Fruit fly (Drosophila melanogaster): ENCODE measurements around the gene CG11619.

CG11619 gene

DNA sequence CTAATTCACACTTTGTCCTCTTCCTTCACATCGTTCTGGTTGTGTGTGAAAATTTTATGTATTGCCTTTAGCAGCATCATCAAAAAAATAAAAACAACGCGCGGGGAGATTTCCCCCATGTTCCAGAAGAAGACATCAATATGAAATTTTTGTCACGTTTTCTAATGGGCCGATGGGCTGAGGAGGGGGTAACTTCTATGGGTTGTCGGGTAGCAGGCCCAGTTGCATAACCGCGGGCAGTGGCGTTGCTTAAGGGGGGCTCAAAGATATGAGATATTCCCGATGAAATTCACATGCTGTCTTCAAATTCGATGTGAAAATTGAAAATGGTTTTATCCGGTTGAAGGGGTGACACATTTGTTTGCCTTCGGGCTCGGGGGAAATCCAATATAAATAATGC lies 30.3 kb upstream of the CG11619 start (continued):
- TF ChIP-seq tap (tag; optimal IDR thresholded peaks at IDR 0.05) (no peak), CG6791 (GFP tag; IDR thresholded peaks at IDR 0.05; ENCODE audit: partially characterized antibody) (no peak), HLH54F (GFP tag; optimal IDR thresholded peaks at IDR 0.05) (no peak), Kr (GFP tag; optimal IDR thresholded peaks at IDR 0.05) (no peak), CG12659 (GFP tag; optimal IDR thresholded peaks at IDR 0.05) (peak; percentile 1), amos (GFP tag; IDR thresholded peaks at IDR 0.05; ENCODE audit: partially characterized antibody) (no peak; the same call in 1 of the 2 replicates), B-H2 (GFP tag; optimal IDR thresholded peaks at IDR 0.05) (no peak), CG2875 (GFP tag; optimal IDR thresholded peaks at IDR 0.05) (no peak), CG4424 (GFP tag; optimal IDR thresholded peaks at IDR 0.05) (peak; percentile 8), CG12104 (GFP tag; optimal IDR thresholded peaks at IDR 0.05) (no peak), so (GFP tag; IDR thresholded peaks at IDR 0.05) (no peak), Side (GFP tag; optimal IDR thresholded peaks at IDR 0.05) (no peak), sob (GFP tag; IDR thresholded peaks at IDR 0.05) (no peak), CG6854 (GFP tag; optimal IDR thresholded peaks at IDR 0.05) (no peak), bsh (GFP tag; optimal IDR thresholded peaks at IDR 0.05) (no peak), CG15479 (GFP tag; optimal IDR thresholded peaks at IDR 0.05) (no peak), Ets65A (GFP tag) (peak; percentile 69), dmrt99B (tag; optimal IDR thresholded peaks at IDR 0.05) (no peak), twi (tag; optimal IDR thresholded peaks at IDR 0.05) (no peak), HLH3B (GFP tag; IDR thresholded peaks at IDR 0.05) (peak; percentile 34; the same call in 1 of the 2 replicates), Dfd (GFP tag; optimal IDR thresholded peaks at IDR 0.05) (no peak), CG9437 (GFP tag; optimal IDR thresholded peaks at IDR 0.05) (peak; percentile 17), CG10321 (GFP tag; IDR thresholded peaks at IDR 0.05) (no peak), eyg (GFP tag; optimal IDR thresholded peaks at IDR 0.05) (no peak), CG12769 (tag; optimal IDR thresholded peaks at IDR 0.05) (peak; percentile 80), pros (GFP tag; optimal IDR thresholded peaks at IDR 0.05) (no peak), Dp (GFP tag; optimal IDR thresholded peaks at IDR 0.05) (no peak), BtbVII (GFP tag; optimal IDR thresholded peaks at IDR 0.05) (no peak), hb (GFP tag; IDR thresholded peaks at IDR 0.05; ENCODE audit: partially characterized antibody) (no peak), CG10979 (tag; optimal IDR thresholded peaks at IDR 0.05) (no peak), BEAF-32 (GFP tag; optimal IDR thresholded peaks at IDR 0.05) (no peak), Xrp1 (GFP tag; IDR thresholded peaks at IDR 0.05) (0 out of 2 replicates have a peak, but pooled peaks have one; percentile 28), Doc2 (GFP tag; IDR thresholded peaks at IDR 0.05) (no peak), shn (GFP tag; optimal IDR thresholded peaks at IDR 0.05) (no peak), CG10654 (GFP tag; optimal IDR thresholded peaks at IDR 0.05) (no peak), CG7786 (GFP tag; optimal IDR thresholded peaks at IDR 0.05) (no peak), unc-4 (GFP tag; IDR thresholded peaks at IDR 0.05; ENCODE audit: partially characterized antibody) (no peak), gt (GFP tag; IDR thresholded peaks at IDR 0.05) (no peak), CG31388 (GFP tag; optimal IDR thresholded peaks at IDR 0.05) (no peak), CG12391 (tag; optimal IDR thresholded peaks at IDR 0.05) (no peak), az2 (GFP tag; optimal IDR thresholded peaks at IDR 0.05) (no peak), gce (GFP tag; IDR thresholded peaks at IDR 0.05) (no peak), CG8478 (optimal IDR thresholded peaks at IDR 0.05) (no peak), CG9609 (GFP tag; optimal IDR thresholded peaks at IDR 0.05) (no peak), nmo (GFP tag; optimal IDR thresholded peaks at IDR 0.05) (no peak), CG2889 (GFP tag; IDR thresholded peaks at IDR 0.05) (no peak), oc (tag; optimal IDR thresholded peaks at IDR 0.05) (no peak), al (GFP tag; IDR thresholded peaks at IDR 0.05) (0 out of 2 replicates have a peak, but pooled peaks have one; percentile 16), CG31365 (tag; optimal IDR thresholded peaks at IDR 0.05) (no peak), Ptx1 (GFP tag; IDR thresholded peaks at IDR 0.05) (no peak), crol (GFP tag; IDR thresholded peaks at IDR 0.05) (peak; percentile 77), CG13624 (GFP tag; optimal IDR thresholded peaks at IDR 0.05) (no peak)
